Fruit fly (Drosophila melanogaster): ENCODE results near the gene CG33080.
A peak's percentile ranks its signal among the peaks of the same experiment; 100 is the strongest.

Gene CG33080

DNA sequence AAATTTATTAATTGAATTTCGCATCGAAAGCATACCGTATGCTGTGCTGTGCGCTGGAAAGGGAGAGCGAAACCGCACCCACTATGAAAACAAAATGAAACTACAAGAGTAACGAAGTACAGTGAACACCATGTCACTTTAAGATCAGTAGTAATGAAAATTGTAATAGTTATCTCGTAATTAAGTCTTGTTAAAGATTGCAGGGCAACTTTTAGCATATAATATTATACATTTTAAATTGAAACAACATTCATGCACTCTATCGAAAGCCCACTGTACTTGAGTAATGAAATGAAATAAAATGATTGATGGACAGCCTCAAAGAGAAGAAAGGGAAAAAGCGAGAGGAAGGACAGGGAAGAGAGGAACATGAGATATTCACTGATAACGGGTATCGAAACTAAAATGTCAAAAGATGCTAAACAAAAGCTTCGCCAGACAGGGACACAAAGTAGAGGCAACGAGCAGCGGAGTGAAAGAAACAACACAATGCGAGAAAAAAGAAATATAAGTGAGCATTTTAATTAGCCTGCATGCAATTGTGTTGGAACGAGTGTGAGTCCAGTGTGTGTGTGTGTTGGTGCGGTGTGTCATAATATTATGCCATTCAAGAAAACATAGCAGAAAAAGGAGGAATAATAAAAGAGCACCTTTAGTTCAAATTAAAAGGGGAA lies 17.8 kb upstream of the CG33080 start (continued):
- TF ChIP-seq tin (GFP tag; optimal IDR thresholded peaks at IDR 0.05) (peak; percentile 61), Abd-B (GFP tag; optimal IDR thresholded peaks at IDR 0.05) (peak; percentile 75), wdn (GFP tag; IDR thresholded peaks at IDR 0.05) (peak; percentile 71), slp2 (GFP tag; optimal IDR thresholded peaks at IDR 0.05) (peak; percentile 21), CG18011 (GFP tag; optimal IDR thresholded peaks at IDR 0.05) (peak; percentile 7), Neu2 (GFP tag; optimal IDR thresholded peaks at IDR 0.05; ENCODE audit: borderline replicate concordance) (no peak), CG2712 (tag; optimal IDR thresholded peaks at IDR 0.05) (peak; percentile 87), gfzf (GFP tag; optimal IDR thresholded peaks at IDR 0.05) (no peak), ato (GFP tag; IDR thresholded peaks at IDR 0.05; ENCODE audit: partially characterized antibody) (no peak), CG9817 (tag; optimal IDR thresholded peaks at IDR 0.05) (peak; percentile 75), dan (GFP tag; IDR thresholded peaks at IDR 0.05) (0 out of 2 replicates have a peak, but pooled peaks have one; percentile 30), CG15479 (GFP tag; optimal IDR thresholded peaks at IDR 0.05) (no peak)

- TF ChIP-seq CG15514 (GFP tag; optimal IDR thresholded peaks at IDR 0.05) (peak; percentile 84), exex (tag; optimal IDR thresholded peaks at IDR 0.05) (peak; percentile 8), schlank (tag; optimal IDR thresholded peaks at IDR 0.05) (no peak), grn (GFP tag; optimal IDR thresholded peaks at IDR 0.05) (peak; percentile 26)
These were observed 14.9 kb upstream of the CG33080 start, which contains the start of gene CG15773 for dm6 chrX:5732440-5732839. Gene CG15773 (plus strand): TSS chrX:5732740.

DNA sequence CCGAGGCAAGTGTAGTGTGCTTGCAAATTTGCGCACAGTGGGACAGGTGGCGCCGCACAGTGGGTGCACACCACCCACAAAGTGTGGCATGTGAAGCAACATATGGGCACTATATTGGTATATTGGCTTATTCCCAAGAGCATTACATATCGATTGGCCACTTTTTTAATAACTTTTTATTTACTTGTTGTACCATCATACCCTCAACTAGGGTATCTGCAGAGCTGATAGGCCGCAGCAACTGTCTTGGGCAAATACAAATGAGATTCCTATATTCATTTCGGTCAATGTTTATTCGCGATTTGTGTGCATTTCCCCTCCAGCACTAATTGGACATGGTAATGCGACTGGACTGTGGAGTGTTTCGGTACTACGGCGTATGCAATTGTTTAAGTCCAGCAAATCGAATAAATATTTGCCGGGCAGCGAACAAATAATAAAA lies 7.2 kb upstream of the CG33080 start:
- TF ChIP-seq cg (GFP tag; optimal IDR thresholded peaks at IDR 0.05): no peak
- TF ChIP-seq CG7372 (GFP tag; IDR thresholded peaks at IDR 0.05): no peak
- TF ChIP-seq aop (GFP tag; IDR thresholded peaks at IDR 0.05): no peak
- TF ChIP-seq br (optimal IDR thresholded peaks at IDR 0.05): no peak
- TF ChIP-seq Meics (GFP tag; optimal IDR thresholded peaks at IDR 0.05): peak; percentile 57
- no peak for TF ChIP-seq Opbp (GFP tag; IDR thresholded peaks at IDR 0.05; ENCODE audit: partially characterized antibody)
- TF ChIP-seq btn (GFP tag; optimal IDR thresholded peaks at IDR 0.05): peak; percentile 8
- peak; percentile 32 for TF ChIP-seq ttk (GFP tag; IDR thresholded peaks at IDR 0.05)
- TF ChIP-seq yki (optimal IDR thresholded peaks at IDR 0.05): no peak
- no peak for TF ChIP-seq insv (GFP tag; optimal IDR thresholded peaks at IDR 0.05)
- no peak for TF ChIP-seq HLH4C (GFP tag; IDR thresholded peaks at IDR 0.05; ENCODE audit: partially characterized antibody)
- peak; percentile 52 for TF ChIP-seq Camta (GFP tag; optimal IDR thresholded peaks at IDR 0.05)
- no peak for TF ChIP-seq chn (GFP tag; optimal IDR thresholded peaks at IDR 0.05)
- no peak for TF ChIP-seq CG13775 (GFP tag; optimal IDR thresholded peaks at IDR 0.05)
- no peak for TF ChIP-seq twi (tag; optimal IDR thresholded peaks at IDR 0.05)
- TF ChIP-seq tx (GFP tag; optimal IDR thresholded peaks at IDR 0.05): peak; percentile 24
- TF ChIP-seq al (GFP tag; IDR thresholded peaks at IDR 0.05): no peak
- peak; percentile 26 for TF ChIP-seq CG12236 (GFP tag; optimal IDR thresholded peaks at IDR 0.05)
- no peak for TF ChIP-seq vnd (GFP tag; IDR thresholded peaks at IDR 0.05; ENCODE audit: partially characterized antibody)
- TF ChIP-seq CG2202 (tag; optimal IDR thresholded peaks at IDR 0.05): peak; percentile 59
- TF ChIP-seq tio (GFP tag; optimal IDR thresholded peaks at IDR 0.05): peak; percentile 25
- peak; percentile 46 for TF ChIP-seq phol (tag; optimal IDR thresholded peaks at IDR 0.05)
- peak; percentile 67 for TF ChIP-seq Rx (GFP tag; IDR thresholded peaks at IDR 0.05)
- no peak for TF ChIP-seq Hmx (GFP tag; optimal IDR thresholded peaks at IDR 0.05)
- no peak for TF ChIP-seq CrebB (tag; optimal IDR thresholded peaks at IDR 0.05)
- TF ChIP-seq Lhr (GFP tag; optimal IDR thresholded peaks at IDR 0.05): peak; percentile 40
- TF ChIP-seq lmd (GFP tag; IDR thresholded peaks at IDR 0.05): peak; percentile 64
- no peak for TF ChIP-seq dati (GFP tag; IDR thresholded peaks at IDR 0.05)
- no peak for TF ChIP-seq CG15011 (GFP tag; optimal IDR thresholded peaks at IDR 0.05)
- no peak for TF ChIP-seq CG10147 (GFP tag; optimal IDR thresholded peaks at IDR 0.05)
- no peak for TF ChIP-seq Hr78 (GFP tag; optimal IDR thresholded peaks at IDR 0.05)
- no peak for TF ChIP-seq Neu2 (GFP tag; optimal IDR thresholded peaks at IDR 0.05; ENCODE audit: borderline replicate concordance)

All from whole organism, embryonic.